Worm (Caenorhabditis elegans) whole organism, young adult: ENCODE measurements around the gene F38A5.8.

Experiments
- akir-1 ChIP-seq: fragments of 200-800 bp; sonication (Bioruptor generic); optimal IDR thresholded peaks from 2 replicates; lab custom pipeline; 2018; ENCODE audit warnings: mild to moderate bottlenecking, missing genetic modification characterization, moderate library complexity, missing compliant biosample characterization
- bed-1 ChIP-seq: fragments of 200-800 bp; sonication (Bioruptor generic); IDR thresholded peaks from 2 replicates; pipeline ENCODE4 v1.3.6; 2022; ENCODE audit warnings: missing genetic modification reagents, missing genetic modification characterization, missing compliant biosample characterization
- die-1 ChIP-seq: sonication (generic microtip); optimal IDR thresholded peaks from 2 replicates; lab custom pipeline; 2016; ENCODE audit warnings: missing genotype, mild to moderate bottlenecking, missing genetic modification characterization, missing compliant biosample characterization
- fkh-3 ChIP-seq: sonication (generic microtip); optimal IDR thresholded peaks from 2 replicates; lab custom pipeline; 2016; ENCODE audit warnings: mild to moderate bottlenecking, missing genetic modification characterization, missing compliant biosample characterization

DNA sequence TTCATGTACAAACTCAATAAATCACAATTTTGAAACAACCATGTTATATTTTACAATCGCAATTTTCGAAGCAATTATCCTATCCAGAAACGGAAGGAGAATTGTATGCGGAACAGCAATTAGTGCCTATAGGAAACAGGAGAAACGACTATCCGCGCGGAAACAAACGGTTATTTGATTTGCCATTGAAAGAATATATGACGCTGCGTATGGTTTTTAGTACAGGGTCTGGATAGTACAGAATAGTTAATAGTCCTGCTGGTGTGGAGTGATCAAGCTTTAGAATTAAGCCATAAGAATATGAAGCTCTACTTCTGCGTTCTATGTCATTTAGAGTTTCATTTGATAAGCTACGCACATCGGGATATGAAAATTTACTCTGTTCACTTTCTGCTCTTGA lies 47.4 kb downstream of the F38A5.8 start:
- TF ChIP-seq bed-1 (GFP tag; lab: Robert Waterston, UW) = no peak
- no peak for TF ChIP-seq fkh-3 (tag; lab: Kevin White, UChicago)
- TF ChIP-seq die-1 (tag; lab: Kevin White, UChicago) = no peak
- TF ChIP-seq akir-1 (GFP tag; lab: Kevin White, UChicago) = no peak
